Worm (Caenorhabditis elegans) whole organism, late embryonic: ENCODE data around the gene W04G3.13.

Experiments used
- C38D4.7 ChIP-seq: fragments of 200-800 bp; sonication (Bioruptor generic); optimal IDR thresholded peaks from 2 replicates; lab custom pipeline; 2018; ENCODE audit warnings: mild to moderate bottlenecking, missing genetic modification characterization, moderate library complexity, missing compliant biosample characterization
- F13H6.1 ChIP-seq: sonication (generic microtip); optimal IDR thresholded peaks from 2 replicates; lab custom pipeline; 2016; ENCODE audit warnings: missing genetic modification characterization, missing compliant biosample characterization
- T23F11.4 ChIP-seq: fragments of 200-800 bp; sonication (Bioruptor generic); optimal IDR thresholded peaks from 2 replicates; lab custom pipeline; 2018; ENCODE audit warnings: mild to moderate bottlenecking, missing genetic modification characterization, missing compliant biosample characterization
- Y22D7AL.16 ChIP-seq: sonication (generic microtip); optimal IDR thresholded peaks from 2 replicates; lab custom pipeline; 2016; ENCODE audit warnings: missing genetic modification characterization, missing compliant biosample characterization
- ahr-1 ChIP-seq: sonication (generic microtip); optimal IDR thresholded peaks from 2 replicates; lab custom pipeline; 2016; ENCODE audit warnings: missing genetic modification characterization, missing compliant biosample characterization
- ama-1 ChIP-seq: fragments of 150-350 bp; optimal IDR thresholded peaks from 2 replicates; lab custom pipeline; 2014
- ceh-14 ChIP-seq: sonication (generic microtip); optimal IDR thresholded peaks from 2 replicates; lab custom pipeline; 2016; ENCODE audit warnings: missing genotype, missing genetic modification characterization, missing compliant biosample characterization
- ceh-19 ChIP-seq: fragments of 200-800 bp; sonication (Bioruptor generic); optimal IDR thresholded peaks from 2 replicates; lab custom pipeline; 2018; ENCODE audit warnings: mild to moderate bottlenecking, missing genetic modification characterization, missing compliant biosample characterization
- ceh-2 ChIP-seq: sonication (generic microtip); optimal IDR thresholded peaks from 2 replicates; lab custom pipeline; 2016; ENCODE audit warnings: missing genotype, missing genetic modification characterization, missing compliant biosample characterization
- ceh-22 ChIP-seq: sonication (generic microtip); optimal IDR thresholded peaks from 2 replicates; lab custom pipeline; 2017; ENCODE audit warnings: missing biosample characterization, missing genetic modification characterization
- ceh-24 ChIP-seq: sonication (generic microtip); optimal IDR thresholded peaks from 2 replicates; lab custom pipeline; 2016; ENCODE audit warnings: mild to moderate bottlenecking, missing genetic modification characterization, missing compliant biosample characterization
- ceh-30 ChIP-seq: fragments of 150-350 bp; optimal IDR thresholded peaks from 2 replicates; lab custom pipeline; 2014; ENCODE audit warnings: missing biosample characterization, missing genetic modification characterization
- ceh-31 ChIP-seq: sonication (generic microtip); optimal IDR thresholded peaks from 2 replicates; lab custom pipeline; 2016; ENCODE audit warnings: missing genetic modification characterization, missing compliant biosample characterization
- ceh-6 ChIP-seq: fragments of 200-800 bp; sonication (Bioruptor generic); optimal IDR thresholded peaks from 2 replicates; lab custom pipeline; 2018; ENCODE audit warnings: mild to moderate bottlenecking, missing genetic modification characterization, missing compliant biosample characterization
- ceh-9 ChIP-seq: sonication (generic microtip); optimal IDR thresholded peaks from 2 replicates; lab custom pipeline; 2016; ENCODE audit warnings: mild to moderate bottlenecking, missing genetic modification characterization, inconsistent platforms, missing compliant biosample characterization
- che-1 ChIP-seq: sonication (generic microtip); optimal IDR thresholded peaks from 2 replicates; lab custom pipeline; 2016; ENCODE audit warnings: mild to moderate bottlenecking, missing genetic modification characterization, missing compliant biosample characterization
- dmd-4 ChIP-seq: sonication (generic microtip); optimal IDR thresholded peaks from 2 replicates; lab custom pipeline; 2016; ENCODE audit warnings: borderline replicate concordance, missing genetic modification characterization, missing compliant biosample characterization
- dve-1 ChIP-seq: sonication (generic microtip); optimal IDR thresholded peaks from 2 replicates; lab custom pipeline; 2017; ENCODE audit warnings: antibody characterized with exemption, mild to moderate bottlenecking, missing genetic modification characterization, missing compliant biosample characterization
- elt-2 ChIP-seq: sonication (generic microtip); optimal IDR thresholded peaks from 2 replicates; lab custom pipeline; 2016; ENCODE audit warnings: missing genetic modification reagents, missing genetic modification characterization, missing compliant biosample characterization
- elt-4 ChIP-seq: sonication (generic microtip); optimal IDR thresholded peaks from 2 replicates; lab custom pipeline; 2016; ENCODE audit warnings: missing genetic modification characterization, missing compliant biosample characterization
- fax-1 ChIP-seq: sonication (generic microtip); optimal IDR thresholded peaks from 2 replicates; lab custom pipeline; 2016; ENCODE audit warnings: missing genotype, missing genetic modification characterization, missing compliant biosample characterization
- fkh-6 ChIP-seq: sonication (generic microtip); optimal IDR thresholded peaks from 2 replicates; lab custom pipeline; 2016; ENCODE audit warnings: missing genetic modification characterization, missing compliant biosample characterization
- gmeb-2 ChIP-seq: sonication (generic microtip); optimal IDR thresholded peaks from 2 replicates; lab custom pipeline; 2016; ENCODE audit warnings: missing genetic modification characterization, inconsistent platforms, missing compliant biosample characterization
- hlh-13 ChIP-seq: fragments of 200-800 bp; sonication (Bioruptor generic); optimal IDR thresholded peaks from 2 replicates; lab custom pipeline; 2018; ENCODE audit warnings: mild to moderate bottlenecking, missing genetic modification characterization, missing compliant biosample characterization
- hlh-30 ChIP-seq: sonication (generic microtip); optimal IDR thresholded peaks from 2 replicates; lab custom pipeline; 2017; ENCODE audit warnings: antibody characterized with exemption, missing genetic modification characterization, missing compliant biosample characterization; ENCODE audit not compliant: insufficient read depth
- hlh-8 ChIP-seq: sonication (generic microtip); optimal IDR thresholded peaks from 2 replicates; lab custom pipeline; 2016; ENCODE audit warnings: missing genotype, missing genetic modification characterization, missing compliant biosample characterization
- lim-6 ChIP-seq: sonication (generic microtip); optimal IDR thresholded peaks from 2 replicates; lab custom pipeline; 2016; ENCODE audit warnings: missing genetic modification characterization, missing compliant biosample characterization
- lin-11 ChIP-seq: fragments of 200-800 bp; sonication (Bioruptor generic); optimal IDR thresholded peaks from 2 replicates; lab custom pipeline; 2018; ENCODE audit warnings: mild to moderate bottlenecking, missing genetic modification characterization, missing compliant biosample characterization
- nfya-1 ChIP-seq: sonication (generic microtip); optimal IDR thresholded peaks from 2 replicates; lab custom pipeline; 2017; ENCODE audit warnings: missing genetic modification characterization, mild to moderate bottlenecking, missing compliant biosample characterization, antibody characterized with exemption, moderate library complexity
- nhr-11 ChIP-seq: fragments of 150-350 bp; optimal IDR thresholded peaks from 2 replicates; lab custom pipeline; 2014; ENCODE audit warnings: missing biosample characterization, missing genetic modification characterization
- nhr-232 ChIP-seq: sonication (generic microtip); optimal IDR thresholded peaks from 2 replicates; lab custom pipeline; 2016; ENCODE audit warnings: missing genetic modification characterization, missing compliant biosample characterization
- npax-4 ChIP-seq: sonication (generic microtip); optimal IDR thresholded peaks from 2 replicates; lab custom pipeline; 2016; ENCODE audit warnings: missing genetic modification characterization, missing compliant biosample characterization
- odd-2 ChIP-seq: sonication (generic microtip); optimal IDR thresholded peaks from 2 replicates; lab custom pipeline; 2017; ENCODE audit warnings: antibody characterized with exemption, mild to moderate bottlenecking, missing genetic modification characterization, missing compliant biosample characterization
- pat-9 ChIP-seq: fragments of 200-800 bp; sonication (Bioruptor generic); optimal IDR thresholded peaks from 2 replicates; lab custom pipeline; 2018; ENCODE audit warnings: mild to moderate bottlenecking, missing genetic modification characterization, moderate library complexity, missing compliant biosample characterization
- pax-1 ChIP-seq: fragments of 150-350 bp; optimal IDR thresholded peaks from 2 replicates; lab custom pipeline; 2014; ENCODE audit warnings: missing biosample characterization, missing genetic modification characterization
- pha-4 ChIP-seq: fragments of 150-350 bp; optimal IDR thresholded peaks from 2 replicates; lab custom pipeline; 2018; ENCODE audit warnings: missing biosample characterization, missing genetic modification reagents, missing genetic modification characterization
- ref-2 ChIP-seq: sonication (generic microtip); optimal IDR thresholded peaks from 2 replicates; lab custom pipeline; 2016; ENCODE audit warnings: missing genetic modification characterization, missing compliant biosample characterization
- rnt-1 ChIP-seq: sonication (generic microtip); optimal IDR thresholded peaks from 2 replicates; lab custom pipeline; 2016; ENCODE audit warnings: missing genetic modification characterization, missing compliant biosample characterization
- sdc-2 ChIP-seq: sonication (generic microtip); optimal IDR thresholded peaks from 2 replicates; lab custom pipeline; 2016; ENCODE audit warnings: missing genotype, missing genetic modification characterization, missing compliant biosample characterization
- sox-2 ChIP-seq: fragments of 200-800 bp; sonication (Bioruptor generic); IDR thresholded peaks from 2 replicates; pipeline ENCODE4 v1.3.6; 2022; ENCODE audit warnings: missing genetic modification reagents, missing genetic modification characterization, missing compliant biosample characterization
- sox-4 ChIP-seq: sonication (generic microtip); optimal IDR thresholded peaks from 2 replicates; lab custom pipeline; 2017; ENCODE audit warnings: mild to moderate bottlenecking, missing genetic modification characterization, inconsistent platforms, missing compliant biosample characterization
- syd-9 ChIP-seq: sonication (generic microtip); optimal IDR thresholded peaks from 2 replicates; lab custom pipeline; 2016; ENCODE audit warnings: mild to moderate bottlenecking, missing genetic modification characterization, moderate library complexity, missing compliant biosample characterization
- tbx-2 ChIP-seq: sonication (generic microtip); optimal IDR thresholded peaks from 2 replicates; lab custom pipeline; 2016; ENCODE audit warnings: missing genetic modification characterization, missing compliant biosample characterization
- unc-3 ChIP-seq, 2 experiments: fragments of 200-800 bp in 1 of 2; sonication (Bioruptor generic) in 1 of 2; sonication (generic microtip) in 1 of 2; conservative IDR thresholded peaks in 1 of 2; optimal IDR thresholded peaks in 1 of 2; 2 replicates each; pipeline versions ENCODE4 v1.3.6 to Lab custom; 2016 to 2022; ENCODE audit warnings: missing compliant biosample characterization in 2 of 2, missing genetic modification characterization in 2 of 2, missing genetic modification reagents in 1 of 2
- unc-42 ChIP-seq: sonication (generic microtip); optimal IDR thresholded peaks from 2 replicates; lab custom pipeline; 2016; ENCODE audit warnings: missing genotype, missing genetic modification characterization, missing compliant biosample characterization
- unc-86 ChIP-seq: sonication (generic microtip); optimal IDR thresholded peaks from 2 replicates; lab custom pipeline; 2016; ENCODE audit warnings: missing genetic modification characterization, missing compliant biosample characterization
- zip-5 ChIP-seq: sonication (generic microtip); optimal IDR thresholded peaks from 2 replicates; lab custom pipeline; 2016; ENCODE audit warnings: missing genetic modification characterization, missing compliant biosample characterization

Gene W04G3.13

ce11 chrX:11078150-11078549, 1.4 kb downstream of the W04G3.13 start, which contains the start of gene W04G3.10:
W04G3.10 (minus strand) TSS chrX:11078250.
- no peak for TF ChIP-seq unc-3 (GFP tag; conservative IDR thresholded peaks at IDR 0.05; lab: Robert Waterston, UW)
- TF ChIP-seq unc-3 (tag; optimal IDR thresholded peaks at IDR 0.05; lab: Kevin White, UChicago): no peak
- TF ChIP-seq sdc-2 (tag; lab: Kevin White, UChicago): no peak
- no peak for TF ChIP-seq npax-4 (tag; lab: Kevin White, UChicago)
- no peak for TF ChIP-seq dmd-4
- TF ChIP-seq fax-1 (tag; lab: Kevin White, UChicago): no peak
- no peak for TF ChIP-seq unc-86
- TF ChIP-seq ceh-31 (tag; lab: Kevin White, UChicago): no peak
- no peak for TF ChIP-seq fkh-6 (tag; lab: Kevin White, UChicago)
- TF ChIP-seq zip-5 (tag; lab: Kevin White, UChicago): no peak
- no peak for TF ChIP-seq ceh-9 (tag; lab: Kevin White, UChicago)
- TF ChIP-seq ama-1: no peak
- no peak for TF ChIP-seq unc-42 (tag; lab: Kevin White, UChicago)
- TF ChIP-seq ceh-2 (tag; lab: Kevin White, UChicago): no peak
- TF ChIP-seq lim-6 (tag; lab: Kevin White, UChicago): no peak
- TF ChIP-seq ceh-22: no peak
- TF ChIP-seq pat-9 (tag; lab: Kevin White, UChicago): no peak
- TF ChIP-seq Y22D7AL.16 (tag; lab: Kevin White, UChicago): no peak
- no peak for TF ChIP-seq elt-2
- no peak for TF ChIP-seq ahr-1 (tag; lab: Kevin White, UChicago)
- TF ChIP-seq elt-4 (tag; lab: Kevin White, UChicago): no peak

ce11 chrX:11076491-11076890, 3.1 kb downstream of the W04G3.13 start, which contains the start of gene W04G3.12:
W04G3.12 (minus strand) TSS chrX:11076801.
- TF ChIP-seq hlh-30 (no peak), elt-2 (no peak), ceh-24 (tag; lab: Kevin White, UChicago) (no peak), syd-9 (no peak), tbx-2 (tag; lab: Kevin White, UChicago) (no peak), fax-1 (tag; lab: Kevin White, UChicago) (no peak), ceh-14 (no peak), T23F11.4 (GFP tag; lab: Kevin White, UChicago) (no peak), hlh-13 (no peak), F13H6.1 (tag; lab: Kevin White, UChicago) (no peak), nhr-11 (tag; lab: Kevin White, UChicago) (no peak), pha-4 (tag; lab: Kevin White, UChicago) (no peak), ceh-9 (tag; lab: Kevin White, UChicago) (no peak), ceh-22 (no peak), dve-1 (tag; lab: Kevin White, UChicago) (no peak), nfya-1 (tag; lab: Kevin White, UChicago) (no peak), ceh-30 (tag; lab: Kevin White, UChicago) (no peak)

ce11 chrX:11073358-11073757, 6.2 kb downstream of the W04G3.13 start, which contains the start of gene W04G3.5:
W04G3.5 (plus strand) TSS chrX:11073658.
- no peak for TF ChIP-seq nhr-232 (tag; lab: Kevin White, UChicago)
- TF ChIP-seq C38D4.7 (GFP tag; lab: Kevin White, UChicago): no peak
- TF ChIP-seq pax-1 (tag; lab: Kevin White, UChicago): no peak
- TF ChIP-seq sox-2 (GFP tag; lab: Robert Waterston, UW): no peak
- no peak for TF ChIP-seq T23F11.4 (GFP tag; lab: Kevin White, UChicago)
- no peak for TF ChIP-seq dmd-4
- no peak for TF ChIP-seq rnt-1 (tag; lab: Kevin White, UChicago)
- TF ChIP-seq, all 69 proteins: peak for 0

ce11 chrX:11072701-11073100, 6.9 kb downstream of the W04G3.13 start:
- TF ChIP-seq ref-2 (tag; lab: Kevin White, UChicago): no peak
- no peak for TF ChIP-seq dve-1 (tag; lab: Kevin White, UChicago)
- no peak for TF ChIP-seq elt-2
- no peak for TF ChIP-seq ahr-1 (tag; lab: Kevin White, UChicago)
- TF ChIP-seq sox-4: no peak
- no peak for TF ChIP-seq rnt-1 (tag; lab: Kevin White, UChicago)
- TF ChIP-seq syd-9: no peak
- no peak for TF ChIP-seq zip-5 (tag; lab: Kevin White, UChicago)
- no peak for TF ChIP-seq ceh-24 (tag; lab: Kevin White, UChicago)
- no peak for TF ChIP-seq lin-11 (tag; lab: Kevin White, UChicago)
- TF ChIP-seq che-1 (tag; lab: Kevin White, UChicago): no peak
- TF ChIP-seq ceh-6 (GFP tag; lab: Kevin White, UChicago): no peak
- no peak for TF ChIP-seq hlh-8 (tag; lab: Kevin White, UChicago)
- no peak for TF ChIP-seq ceh-9 (tag; lab: Kevin White, UChicago)
- no peak for TF ChIP-seq odd-2
- no peak for TF ChIP-seq gmeb-2 (tag; lab: Kevin White, UChicago)
- TF ChIP-seq hlh-13: no peak
- TF ChIP-seq ceh-19 (GFP tag; lab: Kevin White, UChicago): no peak
- TF ChIP-seq, all 69 proteins: peak for 0
